Worm (Caenorhabditis elegans): ENCODE data around the gene lmp-2.

lmp-2 gene

DNA sequence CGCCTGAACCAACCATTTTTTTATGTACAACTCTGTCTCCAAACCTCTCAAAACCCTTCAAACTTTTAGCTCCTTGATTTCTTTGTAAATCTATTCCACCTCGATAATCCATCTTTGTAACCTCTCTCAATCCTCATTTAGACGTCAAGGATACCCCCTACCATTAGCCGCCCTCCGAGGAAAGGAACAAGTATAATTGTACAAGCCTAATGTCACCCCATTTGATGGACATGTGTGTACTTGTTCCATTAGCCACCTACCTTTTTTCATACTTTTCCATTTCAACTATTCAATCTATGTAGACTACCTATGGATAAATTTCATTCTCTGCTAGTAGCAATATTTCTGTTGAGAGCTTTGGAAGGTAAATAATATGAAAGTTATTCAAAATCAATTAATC, 17.7 kb upstream of the lmp-2 start, which contains the start of gene C05D9.4:
C05D9.4 (plus strand) TSS at position 301 of the 400 bp plus-strand sequence.
- TF ChIP-seq drap-1 (GFP tag; optimal IDR thresholded peaks at IDR 0.05) = no peak
- TF ChIP-seq sem-2 (GFP tag; optimal IDR thresholded peaks at IDR 0.05) = no peak

DNA sequence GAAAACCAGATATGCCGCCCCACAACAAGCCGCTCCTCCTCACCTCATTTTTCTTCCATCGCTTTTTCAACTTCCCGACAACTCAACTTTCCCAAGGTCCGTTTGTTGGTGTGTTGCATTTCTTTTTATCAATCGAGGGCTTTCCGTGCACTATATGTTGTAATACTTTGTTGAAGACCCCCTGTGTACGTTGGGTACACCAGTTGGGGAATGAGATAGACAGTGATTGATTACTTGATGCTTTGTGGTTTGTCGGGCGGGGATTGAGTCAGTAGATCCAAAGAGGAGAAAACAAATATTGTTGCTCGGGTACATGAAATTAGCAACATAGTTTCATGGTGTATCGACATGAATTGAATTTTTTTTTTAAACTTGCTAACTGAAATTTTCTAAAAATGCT, 16.5 kb upstream of the lmp-2 start:
- TF ChIP-seq unc-120 (tag; optimal IDR thresholded peaks at IDR 0.05; ENCODE audit: poor library complexity, severe bottlenecking) = peak; percentile 47
- TF ChIP-seq hlh-1 (tag; optimal IDR thresholded peaks at IDR 0.05) = peak; percentile 92
- peak; percentile 93 for TF ChIP-seq unc-62 (GFP tag; optimal IDR thresholded peaks at IDR 0.05)
- no peak for TF ChIP-seq bed-3 (GFP tag; optimal IDR thresholded peaks at IDR 0.05)

DNA sequence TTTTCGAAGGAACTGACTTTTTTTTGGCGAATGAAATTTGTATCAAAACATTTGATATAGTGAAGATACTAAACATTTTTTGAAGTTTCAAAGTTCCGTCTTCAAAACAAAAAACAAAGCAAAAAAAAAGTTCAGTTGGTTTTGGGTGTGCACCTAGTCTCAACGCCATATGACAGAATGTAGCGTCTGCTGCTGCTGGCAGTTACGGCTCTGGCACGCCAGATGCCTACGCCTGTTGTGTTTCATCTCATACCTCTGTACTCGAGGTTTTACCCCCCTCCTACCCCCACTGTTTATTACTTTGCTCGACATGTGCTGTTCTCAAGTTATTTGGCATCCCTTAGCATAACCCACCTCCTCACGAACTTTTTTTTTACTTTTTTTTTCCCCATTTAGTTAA, 14.7 kb upstream of the lmp-2 start:
- peak; percentile 48 for TF ChIP-seq unc-120 (tag; optimal IDR thresholded peaks at IDR 0.05; ENCODE audit: poor library complexity, severe bottlenecking)
- peak; percentile 98 for TF ChIP-seq hlh-1 (tag; optimal IDR thresholded peaks at IDR 0.05)
- TF ChIP-seq ces-1 (GFP tag; optimal IDR thresholded peaks at IDR 0.05) = no peak

DNA sequence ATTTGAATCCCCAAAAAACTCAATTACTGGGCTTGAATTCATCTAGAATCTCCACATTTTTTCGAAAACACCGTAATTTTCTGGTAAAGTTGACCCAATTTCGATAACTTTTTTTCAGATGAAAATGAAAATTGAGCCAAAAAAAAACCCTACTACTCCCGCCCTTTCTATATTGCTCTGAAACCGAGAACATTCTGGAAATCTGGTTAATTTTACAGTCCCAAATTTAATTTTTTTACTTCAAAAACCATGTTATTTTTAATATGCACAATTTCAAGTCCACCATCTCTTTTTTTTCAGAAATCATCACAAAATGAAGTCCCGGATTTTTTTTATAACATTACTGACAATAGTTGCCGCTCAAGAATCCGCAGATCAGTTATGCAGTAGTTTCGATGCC, 13.8 kb upstream of the lmp-2 start, which contains the start of gene C05D9.3:
C05D9.3 (plus strand) TSS at position 301 of the 400 bp plus-strand sequence.
- TF ChIP-seq unc-39 (tag; optimal IDR thresholded peaks at IDR 0.05) = no peak

DNA sequence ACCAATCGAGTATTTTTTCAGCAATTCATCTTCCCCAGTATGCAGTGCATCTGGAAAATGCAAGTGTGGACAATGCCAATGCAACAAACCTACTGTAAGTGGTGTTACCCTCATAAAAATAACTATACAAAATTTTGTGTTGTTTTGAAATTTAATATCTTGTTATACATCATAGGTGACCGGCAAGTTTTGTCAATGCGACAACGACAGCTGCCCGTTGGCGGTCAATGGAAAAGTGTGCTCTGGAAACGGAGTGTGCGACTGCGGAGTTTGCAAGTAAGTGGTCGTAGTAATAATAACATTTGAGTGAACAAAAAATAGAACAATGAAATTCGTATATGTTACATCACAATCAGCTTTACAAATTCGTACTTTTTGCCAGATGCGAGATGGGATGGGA, 10.2 kb upstream of the lmp-2 start:
- TF ChIP-seq ztf-11 (tag; optimal IDR thresholded peaks at IDR 0.05) (no peak), hlh-1 (tag; optimal IDR thresholded peaks at IDR 0.05) (peak; percentile 64)

DNA sequence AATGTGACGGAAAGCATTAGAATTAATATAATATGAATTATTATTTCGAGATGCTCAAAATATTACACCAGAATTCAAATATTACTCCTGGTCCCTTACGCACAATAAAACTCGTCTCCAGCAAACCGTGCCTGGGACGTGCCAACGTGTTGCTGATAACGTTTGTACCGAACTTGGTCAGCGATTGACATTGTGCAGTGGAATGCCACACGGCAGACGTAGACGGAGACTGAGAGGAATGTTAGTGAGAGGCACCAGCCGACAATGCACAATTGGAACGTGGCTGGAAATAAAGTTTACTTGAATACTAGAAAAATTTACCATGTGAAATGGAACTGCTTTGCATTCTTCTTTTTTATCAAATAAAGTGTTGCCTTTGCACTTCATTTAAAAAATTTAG, 8.2 kb upstream of the lmp-2 start:
- TF ChIP-seq tbx-8 (GFP tag; optimal IDR thresholded peaks at IDR 0.05) = no peak
- TF ChIP-seq elt-3 (tag; optimal IDR thresholded peaks at IDR 0.05) = no peak
- no peak for TF ChIP-seq snpc-4 (tag; optimal IDR thresholded peaks at IDR 0.05)
- TF ChIP-seq nhr-76 (tag; optimal IDR thresholded peaks at IDR 0.05) = no peak
- no peak for TF ChIP-seq bed-3 (GFP tag; optimal IDR thresholded peaks at IDR 0.05)
- no peak for TF ChIP-seq mep-1 (tag; optimal IDR thresholded peaks at IDR 0.05)
- TF ChIP-seq ces-1 (GFP tag; optimal IDR thresholded peaks at IDR 0.05) = no peak
- TF ChIP-seq lsy-2 (tag; optimal IDR thresholded peaks at IDR 0.05) = no peak
- no peak for TF ChIP-seq sptf-1 (tag; optimal IDR thresholded peaks at IDR 0.05)
- no peak for TF ChIP-seq nhr-2 (tag; optimal IDR thresholded peaks at IDR 0.05)
- no peak for TF ChIP-seq unc-39 (tag; optimal IDR thresholded peaks at IDR 0.05)
- no peak for TF ChIP-seq blmp-1 (tag; optimal IDR thresholded peaks at IDR 0.05)
- no peak for TF ChIP-seq mab-5 (tag; optimal IDR thresholded peaks at IDR 0.05)
- TF ChIP-seq flh-1 (GFP tag; optimal IDR thresholded peaks at IDR 0.05) = no peak
- no peak for TF ChIP-seq lin-32 (GFP tag; optimal IDR thresholded peaks at IDR 0.05)
- TF ChIP-seq unc-62 (GFP tag; optimal IDR thresholded peaks at IDR 0.05) = no peak
- TF ChIP-seq nhr-12 (tag; optimal IDR thresholded peaks at IDR 0.05) = no peak

DNA sequence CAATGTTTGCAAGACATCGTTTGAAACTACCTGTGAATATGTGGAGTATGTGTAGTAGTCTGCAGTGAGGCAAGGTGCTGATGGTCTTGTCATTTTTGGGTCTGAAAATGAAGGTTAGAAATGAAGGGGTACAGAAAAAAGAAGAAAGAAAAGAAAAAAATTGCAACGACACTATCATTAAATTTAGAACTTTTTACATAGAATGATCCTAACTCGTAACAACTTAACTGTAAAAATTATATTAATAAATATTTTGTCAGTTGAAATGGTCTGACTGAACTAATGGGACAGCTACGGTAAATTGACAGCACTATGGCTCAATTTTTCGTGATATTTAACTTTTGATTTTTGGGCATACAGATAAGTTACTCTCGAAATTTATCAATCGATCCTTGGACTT, 6.1 kb upstream of the lmp-2 start, which contains the start of gene C05D9.7:
C05D9.7 (minus strand) TSS at position 101 of the 400 bp plus-strand sequence.
- no peak for TF ChIP-seq M03D4.4 (tag; optimal IDR thresholded peaks at IDR 0.05)
- no peak for TF ChIP-seq nhr-28 (tag; optimal IDR thresholded peaks at IDR 0.05)
- TF ChIP-seq zip-8 (tag; optimal IDR thresholded peaks at IDR 0.05) = no peak
- TF ChIP-seq blmp-1 (tag; optimal IDR thresholded peaks at IDR 0.05) = no peak
- no peak for TF ChIP-seq lin-32 (GFP tag; optimal IDR thresholded peaks at IDR 0.05)

DNA sequence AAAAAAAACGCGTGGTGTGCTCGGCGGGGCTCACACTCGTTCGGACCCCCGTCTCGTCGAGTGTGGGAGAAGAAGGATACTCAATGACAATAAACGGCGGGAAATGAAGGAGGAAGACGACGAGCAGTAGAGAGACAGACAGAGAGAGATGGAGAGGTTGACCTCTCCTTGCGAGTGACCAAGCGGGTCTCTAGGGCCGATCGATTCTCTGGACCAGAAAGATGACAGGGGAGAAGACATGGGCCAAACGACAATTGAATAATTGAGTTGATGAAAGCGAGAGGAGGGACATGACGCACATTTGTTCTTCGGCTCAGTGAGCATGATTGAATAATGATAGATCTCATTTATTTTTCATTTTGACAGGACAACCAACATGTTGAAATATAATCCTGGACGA, 5.1 kb upstream of the lmp-2 start:
- peak; percentile 46 for TF ChIP-seq sptf-1 (tag; optimal IDR thresholded peaks at IDR 0.05)
- TF ChIP-seq bed-3 (GFP tag; optimal IDR thresholded peaks at IDR 0.05) = no peak
- no peak for TF ChIP-seq elt-3 (tag; optimal IDR thresholded peaks at IDR 0.05)
- TF ChIP-seq ham-2 (GFP tag; optimal IDR thresholded peaks at IDR 0.05) = no peak
- TF ChIP-seq unc-120 (tag; optimal IDR thresholded peaks at IDR 0.05; ENCODE audit: poor library complexity, severe bottlenecking) = peak; percentile 59
- peak; percentile 99 for TF ChIP-seq unc-62 (GFP tag; optimal IDR thresholded peaks at IDR 0.05)
- TF ChIP-seq mep-1 (tag; optimal IDR thresholded peaks at IDR 0.05) = peak; percentile 5
- peak; percentile 32 for TF ChIP-seq M03D4.4 (tag; optimal IDR thresholded peaks at IDR 0.05)
- peak; percentile 99 for TF ChIP-seq ces-1 (GFP tag; optimal IDR thresholded peaks at IDR 0.05)
- no peak for TF ChIP-seq lsy-2 (tag; optimal IDR thresholded peaks at IDR 0.05)
- no peak for TF ChIP-seq lin-13 (tag; optimal IDR thresholded peaks at IDR 0.05)
- no peak for TF ChIP-seq sem-2 (GFP tag; optimal IDR thresholded peaks at IDR 0.05)
- no peak for TF ChIP-seq lin-32 (GFP tag; optimal IDR thresholded peaks at IDR 0.05)
- TF ChIP-seq pha-4 (tag; optimal IDR thresholded peaks at IDR 0.05) = no peak
- TF ChIP-seq unc-39 (tag; optimal IDR thresholded peaks at IDR 0.05) = no peak
- TF ChIP-seq ceh-39 (tag; optimal IDR thresholded peaks at IDR 0.05) = no peak
- no peak for TF ChIP-seq tbx-8 (GFP tag; optimal IDR thresholded peaks at IDR 0.05)
- peak; percentile 36 for TF ChIP-seq ztf-11 (tag; optimal IDR thresholded peaks at IDR 0.05)
- peak; percentile 64 for TF ChIP-seq nhr-2 (tag; optimal IDR thresholded peaks at IDR 0.05)
- TF ChIP-seq ceh-43 (GFP tag; optimal IDR thresholded peaks at IDR 0.05) = no peak
- peak; percentile 68 for TF ChIP-seq mls-2 (tag; optimal IDR thresholded peaks at IDR 0.05)
- TF ChIP-seq hlh-1 (tag; optimal IDR thresholded peaks at IDR 0.05) = peak; percentile 33
- TF ChIP-seq flh-1 (GFP tag; optimal IDR thresholded peaks at IDR 0.05) = no peak
- peak; percentile 52 for TF ChIP-seq mab-5 (tag; optimal IDR thresholded peaks at IDR 0.05)
- TF ChIP-seq cnd-1 (tag; optimal IDR thresholded peaks at IDR 0.05) = peak; percentile 23
- TF ChIP-seq drap-1 (GFP tag; optimal IDR thresholded peaks at IDR 0.05) = no peak

All from whole organism, mixed stage, embryonic.